Fruit fly (Drosophila melanogaster): ENCODE data around the gene CG5623.

dm6 chr3R:15744354-15744753 is 22.9 kb downstream of the CG5623 start, which contains the start of gene CG4520:
- TF ChIP-seq CG8478 (optimal IDR thresholded peaks at IDR 0.05) (no peak), CTCF (optimal IDR thresholded peaks at IDR 0.05) (no peak)

Data from S2 (cell line).